Worm (Caenorhabditis elegans): ENCODE results near the gene F21G4.5.

The F21G4.5 gene

DNA sequence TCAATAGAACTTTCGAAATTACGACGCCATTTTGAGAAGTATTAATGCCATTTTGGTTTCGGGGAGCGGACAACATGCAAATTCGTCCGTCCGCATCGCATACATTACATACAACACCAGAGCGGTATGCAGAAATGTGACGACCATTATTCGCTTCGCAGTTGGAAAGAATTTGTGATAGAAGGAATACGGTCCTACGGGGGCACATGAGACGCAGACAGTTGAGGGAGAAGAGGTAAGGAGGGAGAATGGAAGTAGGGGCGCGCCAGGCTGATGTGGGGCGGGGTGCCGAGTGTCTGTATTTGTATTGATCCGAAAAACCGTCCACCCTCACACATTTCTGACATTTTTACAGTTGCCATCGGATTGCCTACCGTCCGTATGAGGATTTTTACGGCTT lies 35.4 kb downstream of the F21G4.5 start:
- TF ChIP-seq dao-5 (tag; optimal IDR thresholded peaks at IDR 0.05) (no peak), him-1 (tag; optimal IDR thresholded peaks at IDR 0.05) (no peak), W03F9.2 (tag; optimal IDR thresholded peaks at IDR 0.05) (no peak)

DNA sequence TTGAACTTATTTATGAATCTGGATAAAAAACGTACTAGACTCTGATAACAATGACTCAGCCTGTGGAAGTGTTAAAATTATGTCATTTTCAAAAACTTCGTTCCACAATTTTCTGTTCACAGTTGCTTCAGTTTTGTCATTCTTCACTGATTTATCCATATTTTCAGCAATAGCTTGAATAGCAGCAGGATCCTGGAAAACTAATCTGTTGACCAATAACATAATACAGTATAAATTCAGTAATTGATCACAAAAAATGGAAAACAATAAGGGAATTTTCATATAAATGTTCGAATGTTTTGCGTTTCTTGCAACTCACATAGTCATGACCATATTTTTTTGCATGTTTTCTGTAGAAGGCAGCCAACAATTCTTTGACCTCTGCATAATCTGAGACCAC lies 42.6 kb downstream of the F21G4.5 start:
- no peak for TF ChIP-seq W03F9.2 (tag; optimal IDR thresholded peaks at IDR 0.05)
- no peak for TF ChIP-seq him-1 (tag; optimal IDR thresholded peaks at IDR 0.05)
- TF ChIP-seq dao-5 (tag; optimal IDR thresholded peaks at IDR 0.05) = no peak

DNA sequence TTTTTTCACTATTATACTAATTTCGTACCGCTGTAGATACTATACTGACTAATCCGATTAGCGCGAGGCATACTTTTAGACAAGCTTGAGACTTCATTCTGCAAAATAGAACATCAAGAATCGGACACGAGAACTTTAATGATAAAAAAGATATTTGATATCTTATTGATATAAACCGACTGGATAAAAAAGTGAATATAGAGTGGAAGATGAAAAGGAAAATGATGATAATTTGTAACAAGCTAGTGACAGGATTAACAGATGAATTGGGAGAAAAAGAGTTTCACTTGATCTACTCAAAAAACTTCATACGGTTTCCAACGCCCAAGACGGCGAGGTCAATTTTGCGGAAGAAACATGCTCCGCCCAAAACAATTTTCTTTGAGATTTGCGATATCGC lies 43.0 kb downstream of the F21G4.5 start, which contains the start of gene nas-37:
TSS of gene nas-37 (minus strand) at position 101 of the 400 bp plus-strand sequence.
- TF ChIP-seq him-1 (tag; optimal IDR thresholded peaks at IDR 0.05) (no peak), dao-5 (tag; optimal IDR thresholded peaks at IDR 0.05) (no peak), W03F9.2 (tag; optimal IDR thresholded peaks at IDR 0.05) (no peak)

DNA sequence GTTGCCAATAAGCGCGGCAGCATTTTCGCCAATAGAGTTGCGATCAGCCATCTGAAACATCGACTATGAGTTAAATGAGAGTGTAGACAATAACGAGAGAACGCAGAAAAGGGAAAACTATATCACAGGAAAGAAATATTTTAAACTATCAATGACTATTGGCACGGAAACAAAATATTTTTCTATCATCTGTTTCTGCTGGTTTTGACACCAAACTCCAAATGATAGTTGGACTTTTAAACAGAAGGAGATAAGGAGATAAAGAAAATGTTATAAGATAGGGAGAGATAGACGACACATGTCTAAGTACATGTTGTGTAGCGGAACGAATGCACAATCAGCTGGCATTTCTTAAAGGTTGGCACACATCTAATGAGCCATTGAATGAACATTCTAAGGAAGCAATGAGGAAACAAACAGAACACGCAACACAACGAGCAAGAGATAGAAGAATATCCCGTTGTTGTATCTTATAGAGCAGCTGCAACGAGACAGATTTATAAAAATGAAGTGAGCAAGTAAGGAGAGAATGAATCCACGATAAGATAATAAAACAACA lies 48.6 kb downstream of the F21G4.5 start, which contains the start of gene cysl-1:
TSS of gene cysl-1 (minus strand) at position 51 of the 559 bp plus-strand sequence.
- TF ChIP-seq W03F9.2 (tag; optimal IDR thresholded peaks at IDR 0.05) (no peak), dao-5 (tag; optimal IDR thresholded peaks at IDR 0.05) (no peak), him-1 (tag; optimal IDR thresholded peaks at IDR 0.05) (no peak)

DNA sequence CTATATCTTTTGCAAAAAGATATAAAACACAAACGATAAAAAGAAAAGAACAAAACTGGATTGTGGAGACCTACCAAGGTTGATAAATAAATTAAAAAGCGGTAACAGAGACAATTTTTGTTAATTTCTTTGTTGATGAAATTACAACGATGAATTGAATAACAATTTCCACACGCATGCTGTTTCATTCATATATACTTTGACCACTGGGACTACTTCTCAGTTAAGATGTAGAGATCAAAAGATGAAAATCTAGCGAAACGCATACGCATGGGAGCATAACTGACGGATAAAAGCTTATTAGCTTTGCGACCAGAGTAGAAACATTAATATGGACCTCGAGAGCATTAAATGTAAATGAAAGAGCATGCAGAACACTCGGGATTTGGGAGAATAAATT lies 50.1 kb downstream of the F21G4.5 start:
- no peak for TF ChIP-seq W03F9.2 (tag; optimal IDR thresholded peaks at IDR 0.05)
- TF ChIP-seq dao-5 (tag; optimal IDR thresholded peaks at IDR 0.05) = no peak
- TF ChIP-seq him-1 (tag; optimal IDR thresholded peaks at IDR 0.05) = no peak

DNA sequence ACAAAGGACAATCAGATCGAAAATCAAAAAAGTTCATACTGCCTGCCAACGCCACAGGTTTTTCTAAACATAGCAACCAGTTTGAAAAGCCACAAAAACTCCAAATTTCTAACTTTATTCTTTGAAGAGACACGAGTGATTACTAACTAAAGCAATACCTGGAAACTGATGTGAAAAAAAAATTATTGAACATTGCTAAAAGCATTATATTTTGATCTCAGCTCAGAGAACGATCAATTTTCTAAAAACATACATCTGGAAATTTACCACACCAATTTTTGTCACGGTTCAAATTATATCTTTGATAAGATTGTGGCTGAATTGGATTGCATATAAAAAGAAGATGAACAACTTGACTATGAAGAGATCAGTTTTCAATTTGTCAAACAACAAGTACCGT lies 51.5 kb downstream of the F21G4.5 start:
- TF ChIP-seq dao-5 (tag; optimal IDR thresholded peaks at IDR 0.05) (no peak), him-1 (tag; optimal IDR thresholded peaks at IDR 0.05) (no peak), W03F9.2 (tag; optimal IDR thresholded peaks at IDR 0.05) (no peak)

All from whole organism, L4/young adult.